Fruit fly (Drosophila melanogaster) whole organism, embryonic: ENCODE measurements around the gene CG32772.
A peak's percentile ranks its signal among the peaks of the same experiment; 100 is the strongest.

Experiments used
- ATbp ChIP-seq: fragments of 200-800 bp; sonication (Bioruptor generic); optimal IDR thresholded peaks from 2 replicates; lab custom pipeline; 2017; ENCODE audit warnings: missing biosample characterization, mild to moderate bottlenecking, missing genetic modification characterization, missing genetic modification reagents
- Atf-2 ChIP-seq: fragments of 200-800 bp; sonication (Bioruptor generic); optimal IDR thresholded peaks from 2 replicates; lab custom pipeline; 2016; ENCODE audit warnings: missing biosample characterization, missing genetic modification characterization
- Bgb ChIP-seq: fragments of 200-800 bp; sonication (Bioruptor generic); IDR thresholded peaks from 2 replicates; pipeline ENCODE4 v1.3.6; 2022; ENCODE audit warnings: missing biosample characterization, missing genetic modification characterization; ENCODE audit not compliant: partially characterized antibody
- Blimp-1 ChIP-seq: fragments of 200-800 bp; sonication (Bioruptor generic); optimal IDR thresholded peaks from 3 replicates; lab custom pipeline; 2018; ENCODE audit warnings: missing biosample characterization, missing genetic modification characterization, mild to moderate bottlenecking, moderate library complexity, missing genetic modification reagents
- C15 ChIP-seq: fragments of 200-800 bp; sonication (Bioruptor generic); IDR thresholded peaks from 3 replicates; pipeline ENCODE4 v1.3.6; 2022; ENCODE audit warnings: missing biosample characterization, missing genetic modification characterization
- CG10147 ChIP-seq: fragments of 200-800 bp; sonication (Bioruptor generic); optimal IDR thresholded peaks from 2 replicates; lab custom pipeline; 2019; ENCODE audit warnings: missing biosample characterization, mild to moderate bottlenecking, missing genetic modification characterization, moderate library complexity
- CG11398 ChIP-seq: fragments of 200-800 bp; sonication (Bioruptor generic); optimal IDR thresholded peaks from 2 replicates; lab custom pipeline; 2016; ENCODE audit warnings: missing biosample characterization, missing genetic modification characterization
- CG12104 ChIP-seq: fragments of 200-800 bp; sonication (Bioruptor generic); optimal IDR thresholded peaks from 3 replicates; lab custom pipeline; 2016; ENCODE audit warnings: missing biosample characterization, missing genetic modification characterization
- CG12236 ChIP-seq: fragments of 200-800 bp; sonication (Bioruptor generic); optimal IDR thresholded peaks from 2 replicates; lab custom pipeline; 2016; ENCODE audit warnings: missing biosample characterization, missing genetic modification characterization
- CG1233 ChIP-seq: fragments of 200-800 bp; sonication (Bioruptor generic); optimal IDR thresholded peaks from 4 replicates; lab custom pipeline; 2018; ENCODE audit warnings: missing biosample characterization, mild to moderate bottlenecking, missing genetic modification characterization
- CG13287 ChIP-seq: fragments of 200-800 bp; sonication (Bioruptor generic); IDR thresholded peaks from 2 replicates; pipeline ENCODE4 v1.3.6; 2022; ENCODE audit warnings: missing biosample characterization, missing genetic modification characterization; ENCODE audit not compliant: partially characterized antibody
- CG1529 ChIP-seq: fragments of 200-800 bp; sonication (Bioruptor generic); optimal IDR thresholded peaks from 3 replicates; lab custom pipeline; 2018; ENCODE audit warnings: missing biosample characterization, missing genetic modification characterization
- CG17802 ChIP-seq: fragments of 200-800 bp; sonication (Bioruptor generic); optimal IDR thresholded peaks from 2 replicates; lab custom pipeline; 2018; ENCODE audit warnings: missing biosample characterization, mild to moderate bottlenecking, missing genetic modification characterization, moderate library complexity
- CG18011 ChIP-seq: fragments of 200-800 bp; sonication (Bioruptor generic); optimal IDR thresholded peaks from 2 replicates; lab custom pipeline; 2017; ENCODE audit warnings: missing biosample characterization, missing genetic modification characterization, mild to moderate bottlenecking, moderate library complexity, missing genotype
- CG3065 ChIP-seq: fragments of 200-800 bp; sonication (Bioruptor generic); optimal IDR thresholded peaks from 2 replicates; lab custom pipeline; 2016; ENCODE audit warnings: missing biosample characterization, missing genetic modification characterization
- CG33557 ChIP-seq: fragments of 200-800 bp; sonication (Bioruptor generic); optimal IDR thresholded peaks from 2 replicates; lab custom pipeline; 2019; ENCODE audit warnings: missing biosample characterization, mild to moderate bottlenecking, missing genetic modification characterization, moderate library complexity
- CG3407 ChIP-seq: fragments of 200-800 bp; sonication (Bioruptor generic); optimal IDR thresholded peaks from 2 replicates; lab custom pipeline; 2018; ENCODE audit warnings: missing biosample characterization, mild to moderate bottlenecking, missing genetic modification characterization
- CG3847 ChIP-seq: fragments of 200-800 bp; sonication (Bioruptor generic); IDR thresholded peaks from 2 replicates; pipeline ENCODE4 v1.3.6; 2022; ENCODE audit warnings: missing biosample characterization, missing genetic modification characterization
- CG4730 ChIP-seq: fragments of 200-800 bp; sonication (Bioruptor generic); IDR thresholded peaks from 2 replicates; pipeline ENCODE4 v1.3.6; 2022; ENCODE audit warnings: missing biosample characterization, missing genetic modification characterization
- CG6654 ChIP-seq: fragments of 200-800 bp; sonication (Bioruptor generic); optimal IDR thresholded peaks from 2 replicates; lab custom pipeline; 2017; ENCODE audit warnings: missing biosample characterization, mild to moderate bottlenecking, missing genetic modification characterization
- CG6813 ChIP-seq: fragments of 200-800 bp; sonication (Bioruptor generic); optimal IDR thresholded peaks from 2 replicates; lab custom pipeline; 2017; ENCODE audit warnings: missing biosample characterization, missing genetic modification characterization, mild to moderate bottlenecking, moderate library complexity, missing genetic modification reagents
- CG9797 ChIP-seq: fragments of 200-800 bp; sonication (Bioruptor generic); optimal IDR thresholded peaks from 3 replicates; lab custom pipeline; 2018; ENCODE audit warnings: missing biosample characterization, mild to moderate bottlenecking, missing genetic modification characterization
- CG9932 ChIP-seq: fragments of 200-800 bp; sonication (Bioruptor generic); IDR thresholded peaks from 2 replicates; pipeline ENCODE4 v1.3.6; 2022; ENCODE audit warnings: missing biosample characterization, missing genetic modification characterization
- Dad ChIP-seq: fragments of 200-800 bp; sonication (Bioruptor generic); optimal IDR thresholded peaks from 3 replicates; lab custom pipeline; 2016; ENCODE audit warnings: missing biosample characterization, missing genetic modification characterization
- ERR ChIP-seq: fragments of 200-800 bp; sonication (Bioruptor generic); optimal IDR thresholded peaks from 2 replicates; lab custom pipeline; 2016; ENCODE audit warnings: missing biosample characterization, missing genetic modification characterization
- Elba2 ChIP-seq: fragments of 200-800 bp; sonication (Bioruptor generic); optimal IDR thresholded peaks from 3 replicates; lab custom pipeline; 2016; ENCODE audit warnings: missing biosample characterization, missing genetic modification characterization
- Hmr ChIP-seq: fragments of 200-800 bp; sonication (Bioruptor generic); optimal IDR thresholded peaks from 3 replicates; lab custom pipeline; 2017; ENCODE audit warnings: mild to moderate bottlenecking, missing biosample characterization, missing genetic modification reagents, missing genetic modification characterization
- Hr78 ChIP-seq, 2 experiments: fragments of 200-800 bp in 1 of 2; fragments of >200 bp in 1 of 2; sonication (Bioruptor generic) in 1 of 2; optimal IDR thresholded peaks; 2 replicates each; lab custom pipeline; 2017 to 2019; ENCODE audit warnings: missing biosample characterization in 2 of 2, missing genetic modification characterization in 2 of 2, mild to moderate bottlenecking in 1 of 2, moderate library complexity in 1 of 2
- Lim3 ChIP-seq: fragments of 200-800 bp; sonication (Bioruptor generic); IDR thresholded peaks from 2 replicates; pipeline ENCODE4 v1.3.6; 2022; ENCODE audit warnings: missing biosample characterization, missing genetic modification characterization
- Nf-YA ChIP-seq: fragments of 200-800 bp; sonication (Bioruptor generic); IDR thresholded peaks from 2 replicates; pipeline ENCODE4 v1.3.6; 2022; ENCODE audit warnings: missing biosample characterization, missing genetic modification characterization
- Nf-YC ChIP-seq: fragments of 200-800 bp; optimal IDR thresholded peaks from 3 replicates; lab custom pipeline; 2019; ENCODE audit warnings: missing biosample characterization, mild to moderate bottlenecking, missing genetic modification characterization, moderate library complexity
- Oli ChIP-seq: fragments of 200-800 bp; sonication (Bioruptor generic); optimal IDR thresholded peaks from 2 replicates; lab custom pipeline; 2018; ENCODE audit warnings: missing biosample characterization, mild to moderate bottlenecking, missing genetic modification characterization, moderate library complexity
- Ptx1 ChIP-seq: fragments of 200-800 bp; sonication (Bioruptor generic); IDR thresholded peaks from 2 replicates; pipeline ENCODE4 v1.3.6; 2022; ENCODE audit warnings: missing biosample characterization, missing genetic modification characterization
- Sox100B ChIP-seq: fragments of 200-800 bp; sonication (Bioruptor generic); optimal IDR thresholded peaks from 3 replicates; lab custom pipeline; 2018; ENCODE audit warnings: missing biosample characterization, mild to moderate bottlenecking, missing genetic modification characterization
- Sry-β ChIP-seq: fragments of 200-800 bp; sonication (Bioruptor generic); optimal IDR thresholded peaks from 2 replicates; lab custom pipeline; 2018; ENCODE audit warnings: missing biosample characterization, mild to moderate bottlenecking, missing genetic modification characterization, moderate library complexity
- Tbp ChIP-seq: fragments of >200 bp; optimal IDR thresholded peaks from 2 replicates; lab custom pipeline; 2018; ENCODE audit warnings: missing biosample characterization, missing genetic modification characterization
- chm ChIP-seq: fragments of 200-800 bp; sonication (Bioruptor generic); IDR thresholded peaks from 2 replicates; pipeline ENCODE4 v1.3.6; 2022; ENCODE audit warnings: missing biosample characterization, missing genetic modification characterization
- croc ChIP-seq: fragments of 200-800 bp; sonication (Bioruptor generic); conservative IDR thresholded peaks from 3 replicates; pipeline ENCODE4 v1.3.6; 2022; ENCODE audit warnings: missing biosample characterization, missing genetic modification characterization
- dysf ChIP-seq: fragments of 200-800 bp; sonication (Bioruptor generic); IDR thresholded peaks from 3 replicates; pipeline ENCODE4 v1.3.6; 2022; ENCODE audit warnings: missing biosample characterization, missing genetic modification characterization
- gce ChIP-seq: fragments of 200-800 bp; sonication (Bioruptor generic); IDR thresholded peaks from 3 replicates; pipeline ENCODE4 v1.3.6; 2022; ENCODE audit warnings: missing biosample characterization, missing genetic modification characterization
- knrl ChIP-seq: fragments of 200-800 bp; sonication (Bioruptor generic); IDR thresholded peaks from 3 replicates; pipeline ENCODE4 v1.3.6; 2022; ENCODE audit warnings: missing biosample characterization, missing genetic modification characterization; ENCODE audit not compliant: partially characterized antibody
- nmo ChIP-seq: fragments of 200-800 bp; sonication (Bioruptor generic); optimal IDR thresholded peaks from 2 replicates; lab custom pipeline; 2018; ENCODE audit warnings: missing biosample characterization, mild to moderate bottlenecking, missing genetic modification characterization, moderate library complexity
- onecut ChIP-seq: fragments of 200-800 bp; sonication (Bioruptor generic); IDR thresholded peaks from 2 replicates; pipeline ENCODE4 v1.3.6; 2022; ENCODE audit warnings: missing biosample characterization, missing genetic modification characterization
- peb ChIP-seq: fragments of 200-800 bp; sonication (Bioruptor generic); IDR thresholded peaks from 2 replicates; pipeline ENCODE4 v1.3.6; 2022; ENCODE audit warnings: missing biosample characterization, missing genetic modification characterization
- pum ChIP-seq: fragments of 200-800 bp; sonication (Bioruptor generic); optimal IDR thresholded peaks from 2 replicates; lab custom pipeline; 2016; ENCODE audit warnings: missing biosample characterization, missing genetic modification characterization
- sd ChIP-seq: fragments of 200-800 bp; sonication (Bioruptor generic); optimal IDR thresholded peaks from 3 replicates; lab custom pipeline; 2018; ENCODE audit warnings: missing biosample characterization, mild to moderate bottlenecking, missing genetic modification characterization, moderate library complexity
- sna ChIP-seq: fragments of 200-800 bp; sonication (Bioruptor generic); IDR thresholded peaks from 2 replicates; pipeline ENCODE4 v1.3.6; 2022; ENCODE audit warnings: missing biosample characterization, missing genetic modification characterization; ENCODE audit not compliant: partially characterized antibody
- tin ChIP-seq: fragments of 200-800 bp; sonication (Bioruptor generic); optimal IDR thresholded peaks from 3 replicates; lab custom pipeline; 2016; ENCODE audit warnings: missing biosample characterization, missing genetic modification characterization
- z ChIP-seq: fragments of 200-800 bp; sonication (Bioruptor generic); IDR thresholded peaks from 3 replicates; pipeline ENCODE4 v1.3.6; 2022; ENCODE audit warnings: missing biosample characterization, missing genetic modification characterization
- zfh2 ChIP-seq: fragments of 200-800 bp; sonication (Bioruptor generic); optimal IDR thresholded peaks from 2 replicates; lab custom pipeline; 2016; ENCODE audit warnings: missing biosample characterization, missing genetic modification characterization

The CG32772 gene

dm6 chrX:4955788-4956442, 47.0 kb downstream of the CG32772 start (continued):
- no peak for TF ChIP-seq CG3847 (GFP tag; lab: Robert Waterston, UW)
- no peak for TF ChIP-seq z (GFP tag; lab: Robert Waterston, UW)
- TF ChIP-seq Nf-YA (GFP tag; lab: Robert Waterston, UW) = no peak
- TF ChIP-seq Ptx1 (GFP tag; lab: Robert Waterston, UW) = peak; percentile 14; the same call in 1 of the 2 replicates
- peak; percentile 93 for TF ChIP-seq knrl (GFP tag; lab: Robert Waterston, UW)
- TF ChIP-seq Lim3 (GFP tag; lab: Robert Waterston, UW) = no peak
- TF ChIP-seq Nf-YC = peak; percentile 57
- TF ChIP-seq tin (GFP tag; lab: Kevin White, UChicago) = no peak
- TF ChIP-seq nmo (GFP tag; lab: Kevin White, UChicago) = peak; percentile 33
- no peak for TF ChIP-seq Blimp-1 (GFP tag; lab: Kevin White, UChicago)
- TF ChIP-seq ATbp (GFP tag; lab: Kevin White, UChicago) = no peak
- TF ChIP-seq Sry-β (GFP tag; lab: Kevin White, UChicago) = no peak
- TF ChIP-seq CG4730 (GFP tag; lab: Robert Waterston, UW) = no peak
- no peak for TF ChIP-seq CG10147
- peak; percentile 45; the same call in 1 of the 3 replicates for TF ChIP-seq dysf (GFP tag; lab: Robert Waterston, UW)
- no peak for TF ChIP-seq Elba2 (GFP tag; lab: Kevin White, UChicago)
- no peak for TF ChIP-seq CG3065
- TF ChIP-seq Sox100B (GFP tag; lab: Kevin White, UChicago) = no peak
- TF ChIP-seq CG18011 (GFP tag; lab: Kevin White, UChicago) = no peak
- TF ChIP-seq zfh2 (GFP tag; lab: Kevin White, UChicago) = peak; percentile 14
- TF ChIP-seq CG9932 (GFP tag; lab: Robert Waterston, UW) = peak; percentile 53
- no peak for TF ChIP-seq Hr78 (GFP tag; optimal IDR thresholded peaks at IDR 0.05; lab: Kevin White, UChicago)
- no peak for TF ChIP-seq peb
- TF ChIP-seq Tbp (GFP tag; lab: Kevin White, UChicago) = no peak
- TF ChIP-seq Bgb (GFP tag; lab: Robert Waterston, UW) = peak; percentile 98
- TF ChIP-seq CG12104 (GFP tag; lab: Kevin White, UChicago) = no peak
- no peak for TF ChIP-seq sd (tag; lab: Kevin White, UChicago)
- TF ChIP-seq CG11398 (GFP tag; lab: Kevin White, UChicago) = no peak
- TF ChIP-seq C15 (GFP tag; lab: Robert Waterston, UW) = no peak
- TF ChIP-seq CG1529 (GFP tag; lab: Kevin White, UChicago) = no peak
- TF ChIP-seq Dad = no peak
- TF ChIP-seq croc (GFP tag; lab: Robert Waterston, UW) = no peak
- TF ChIP-seq CG1233 = peak; percentile 23
- 0 out of 2 replicates have a peak, but pooled peaks have one; percentile 23 for TF ChIP-seq onecut (GFP tag; lab: Robert Waterston, UW)
- no peak for TF ChIP-seq CG3407
- no peak for TF ChIP-seq CG6654 (GFP tag; lab: Kevin White, UChicago)
- no peak for TF ChIP-seq Atf-2 (GFP tag; lab: Kevin White, UChicago)
- peak; percentile 85 for TF ChIP-seq Hmr (GFP tag; lab: Kevin White, UChicago)
- peak; percentile 96 for TF ChIP-seq CG13287 (GFP tag; lab: Robert Waterston, UW)
- TF ChIP-seq CG9797 = no peak
- no peak for TF ChIP-seq CG6813 (GFP tag; lab: Kevin White, UChicago)
- TF ChIP-seq Oli (tag; lab: Kevin White, UChicago) = no peak
- 0 out of 2 replicates have a peak, but pooled peaks have one; percentile 33 for TF ChIP-seq chm (GFP tag; lab: Robert Waterston, UW)
- peak; percentile 95 for TF ChIP-seq sna (GFP tag; lab: Robert Waterston, UW)
- no peak for TF ChIP-seq gce
- no peak for TF ChIP-seq CG17802 (tag; lab: Kevin White, UChicago)
- no peak for TF ChIP-seq pum (GFP tag; lab: Kevin White, UChicago)
- no peak for TF ChIP-seq ERR (GFP tag; lab: Kevin White, UChicago)
- TF ChIP-seq CG33557 (GFP tag; lab: Kevin White, UChicago) = no peak
- TF ChIP-seq CG12236 = no peak
